Worm (Caenorhabditis elegans) whole organism, early embryonic: ENCODE results near the gene K08F4.3.

ENCODE experiments used
- B0310.2 ChIP-seq: sonication (generic microtip); optimal IDR thresholded peaks from 2 replicates; lab custom pipeline; 2016; ENCODE audit warnings: mild to moderate bottlenecking, missing genetic modification characterization, missing compliant biosample characterization
- F13C5.2 ChIP-seq: sonication (generic microtip); optimal IDR thresholded peaks from 2 replicates; lab custom pipeline; 2017; ENCODE audit warnings: mild to moderate bottlenecking, missing genetic modification characterization, inconsistent platforms, missing compliant biosample characterization
- aly-1 ChIP-seq: sonication (generic microtip); optimal IDR thresholded peaks from 2 replicates; lab custom pipeline; 2016; ENCODE audit warnings: missing genetic modification characterization, missing compliant biosample characterization
- ama-1 ChIP-seq: fragments of 150-350 bp; optimal IDR thresholded peaks from 2 replicates; lab custom pipeline; 2014
- ceh-13 ChIP-seq: fragments of 200-800 bp; sonication (Bioruptor generic); optimal IDR thresholded peaks from 2 replicates; lab custom pipeline; 2018; ENCODE audit warnings: mild to moderate bottlenecking, missing genetic modification characterization, missing compliant biosample characterization
- ceh-36 ChIP-seq: sonication (generic microtip); optimal IDR thresholded peaks from 2 replicates; lab custom pipeline; 2016; ENCODE audit warnings: missing genetic modification characterization, inconsistent platforms, missing compliant biosample characterization
- ets-7 ChIP-seq: sonication (generic microtip); optimal IDR thresholded peaks from 2 replicates; lab custom pipeline; 2016; ENCODE audit warnings: missing genotype, missing genetic modification characterization, missing compliant biosample characterization
- flt-1 ChIP-seq: fragments of 200-800 bp; sonication (Bioruptor generic); IDR thresholded peaks from 2 replicates; pipeline ENCODE4 v1.3.6; 2022; ENCODE audit warnings: missing genetic modification characterization, missing compliant biosample characterization
- hmbx-1 ChIP-seq: sonication (generic microtip); optimal IDR thresholded peaks from 2 replicates; lab custom pipeline; 2016; ENCODE audit warnings: mild to moderate bottlenecking, missing genetic modification characterization, missing compliant biosample characterization
- hmg-4 ChIP-seq: fragments of 200-800 bp; sonication (Bioruptor generic); optimal IDR thresholded peaks from 2 replicates; lab custom pipeline; 2018; ENCODE audit warnings: mild to moderate bottlenecking, missing genetic modification characterization, missing compliant biosample characterization
- hnd-1 ChIP-seq: sonication (generic microtip); optimal IDR thresholded peaks from 2 replicates; lab custom pipeline; 2016; ENCODE audit warnings: missing genetic modification characterization, missing compliant biosample characterization
- pes-1 ChIP-seq: fragments of 200-800 bp; sonication (Bioruptor generic); IDR thresholded peaks from 2 replicates; pipeline ENCODE4 v1.3.6; 2022; ENCODE audit warnings: missing genetic modification reagents, missing genetic modification characterization, missing compliant biosample characterization
- scrt-1 ChIP-seq: fragments of 200-800 bp; sonication (Bioruptor generic); IDR thresholded peaks from 2 replicates; pipeline ENCODE4 v1.3.6; 2022; ENCODE audit warnings: missing genetic modification characterization, missing compliant biosample characterization
- sea-1 ChIP-seq: fragments of 200-800 bp; sonication (Bioruptor generic); conservative IDR thresholded peaks from 2 replicates; pipeline ENCODE4 v1.3.6; 2022; ENCODE audit warnings: missing genetic modification characterization, missing compliant biosample characterization
- tbx-11 ChIP-seq: fragments of 200-800 bp; sonication (Bioruptor generic); IDR thresholded peaks from 2 replicates; pipeline ENCODE4 v1.3.6; 2022; ENCODE audit warnings: missing genetic modification characterization, missing compliant biosample characterization
- tbx-37 ChIP-seq: fragments of 200-800 bp; sonication (Bioruptor generic); conservative IDR thresholded peaks from 2 replicates; pipeline ENCODE4 v1.3.6; 2022; ENCODE audit warnings: missing genetic modification reagents, missing genetic modification characterization, missing compliant biosample characterization
- tra-4 ChIP-seq: sonication (generic microtip); optimal IDR thresholded peaks from 2 replicates; lab custom pipeline; 2017; ENCODE audit warnings: missing genetic modification characterization, missing compliant biosample characterization

The K08F4.3 gene

ce11 chrIV:10143640-10144039 lies 14.6 kb downstream of the K08F4.3 start, which contains the start of gene msp-38:
Gene msp-38 (minus strand): TSS chrIV:10143740.
- no peak for TF ChIP-seq tra-4 (tag; lab: Kevin White, UChicago)
- no peak for TF ChIP-seq pes-1
- no peak for TF ChIP-seq hmg-4
- no peak for TF ChIP-seq scrt-1 (GFP tag; lab: Robert Waterston, UW)
- no peak for TF ChIP-seq flt-1 (GFP tag; lab: Robert Waterston, UW)
- no peak for TF ChIP-seq hmbx-1 (tag; lab: Kevin White, UChicago)
- TF ChIP-seq hnd-1 = no peak
- no peak for TF ChIP-seq B0310.2 (tag; lab: Kevin White, UChicago)
- TF ChIP-seq sea-1 (GFP tag; lab: Robert Waterston, UW) = no peak
- TF ChIP-seq ets-7 (tag; lab: Kevin White, UChicago) = no peak
- TF ChIP-seq ama-1 (lab: Kevin White, UChicago) = no peak
- TF ChIP-seq aly-1 (tag; lab: Kevin White, UChicago) = no peak
- TF ChIP-seq ceh-36 = no peak
- TF ChIP-seq ceh-13 = no peak
- TF ChIP-seq tbx-11 (GFP tag; lab: Robert Waterston, UW) = no peak
- no peak for TF ChIP-seq tbx-37 (GFP tag; lab: Robert Waterston, UW)
- no peak for TF ChIP-seq F13C5.2 (tag; lab: Kevin White, UChicago)

DNA sequence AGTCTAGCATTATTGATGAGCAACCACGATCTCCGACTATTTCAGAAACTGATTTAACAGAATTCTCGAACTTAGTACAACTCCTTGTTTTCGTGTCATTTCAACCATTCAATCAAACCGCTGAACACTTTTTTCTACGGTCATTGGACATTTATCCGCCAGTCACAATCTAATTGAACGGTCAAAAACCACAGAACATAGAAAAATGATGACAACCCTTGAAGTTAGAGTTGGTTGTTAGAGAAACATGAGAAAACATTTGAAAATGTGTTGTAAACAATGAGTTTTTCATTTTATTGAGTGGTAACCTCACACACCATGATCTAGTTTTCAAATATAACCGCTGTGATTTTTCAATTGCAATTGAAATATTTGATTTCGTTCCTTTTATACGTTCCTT lies 15.4 kb downstream of the K08F4.3 start:
- TF ChIP-seq ceh-13 = no peak
- TF ChIP-seq tbx-37 (GFP tag; lab: Robert Waterston, UW) = no peak
- no peak for TF ChIP-seq ceh-36
- TF ChIP-seq ets-7 (tag; lab: Kevin White, UChicago) = no peak
- no peak for TF ChIP-seq flt-1 (GFP tag; lab: Robert Waterston, UW)
- no peak for TF ChIP-seq aly-1 (tag; lab: Kevin White, UChicago)
- no peak for TF ChIP-seq pes-1
- no peak for TF ChIP-seq hmg-4
- TF ChIP-seq tra-4 (tag; lab: Kevin White, UChicago) = no peak
- no peak for TF ChIP-seq hnd-1
- TF ChIP-seq hmbx-1 (tag; lab: Kevin White, UChicago) = no peak

- TF ChIP-seq aly-1 (tag; lab: Kevin White, UChicago) = no peak
- TF ChIP-seq F13C5.2 (tag; lab: Kevin White, UChicago) = no peak
- TF ChIP-seq B0310.2 (tag; lab: Kevin White, UChicago) = no peak
- no peak for TF ChIP-seq ama-1 (lab: Kevin White, UChicago)
- TF ChIP-seq scrt-1 (GFP tag; lab: Robert Waterston, UW) = no peak
- TF ChIP-seq pes-1 = no peak
- TF ChIP-seq hmbx-1 (tag; lab: Kevin White, UChicago) = no peak
These were observed 15.9 kb downstream of the K08F4.3 start for ce11 chrIV:10144909-10145308.

DNA sequence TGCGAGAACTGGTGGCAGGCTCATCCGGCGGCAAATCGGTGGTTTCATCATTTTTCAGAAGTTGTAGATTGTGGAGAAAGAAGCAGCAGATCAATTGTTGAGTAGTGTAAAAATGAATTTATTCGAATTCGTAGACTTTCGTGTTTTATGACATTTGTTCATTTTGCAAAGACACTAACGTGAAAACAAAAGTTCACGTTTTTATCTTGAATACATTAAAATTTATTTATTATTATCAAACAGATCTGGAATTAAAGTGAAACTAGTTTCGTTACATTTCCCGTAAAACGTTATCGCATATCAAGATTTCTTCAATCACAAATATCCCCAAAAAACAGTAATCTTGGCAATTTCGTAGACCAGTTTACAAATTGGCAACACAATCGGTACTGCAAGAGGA lies 17.8 kb downstream of the K08F4.3 start, which contains the start of gene T14G10.8:
TSS of gene T14G10.8 (minus strand) at position 101 of the 400 bp plus-strand sequence.
- TF ChIP-seq ama-1 (lab: Kevin White, UChicago) (no peak), pes-1 (no peak), hnd-1 (no peak), B0310.2 (tag; lab: Kevin White, UChicago) (no peak), hmbx-1 (tag; lab: Kevin White, UChicago) (no peak), tbx-11 (GFP tag; lab: Robert Waterston, UW) (no peak), F13C5.2 (tag; lab: Kevin White, UChicago) (no peak), sea-1 (GFP tag; lab: Robert Waterston, UW) (no peak), ceh-13 (no peak), flt-1 (GFP tag; lab: Robert Waterston, UW) (no peak), scrt-1 (GFP tag; lab: Robert Waterston, UW) (no peak), tra-4 (tag; lab: Kevin White, UChicago) (no peak), tbx-37 (GFP tag; lab: Robert Waterston, UW) (no peak), hmg-4 (no peak), ets-7 (tag; lab: Kevin White, UChicago) (no peak), ceh-36 (no peak), aly-1 (tag; lab: Kevin White, UChicago) (no peak)

ce11 chrIV:10148938-10149337 lies 19.9 kb downstream of the K08F4.3 start, which contains the start of gene pigs-1:
Gene pigs-1 (minus strand): TSS chrIV:10149038.
- TF ChIP-seq hmg-4 = no peak
- no peak for TF ChIP-seq aly-1 (tag; lab: Kevin White, UChicago)
- no peak for TF ChIP-seq B0310.2 (tag; lab: Kevin White, UChicago)
- TF ChIP-seq scrt-1 (GFP tag; lab: Robert Waterston, UW) = no peak
- no peak for TF ChIP-seq tra-4 (tag; lab: Kevin White, UChicago)
- no peak for TF ChIP-seq ama-1 (lab: Kevin White, UChicago)
- no peak for TF ChIP-seq pes-1
- TF ChIP-seq ceh-36 = no peak
- no peak for TF ChIP-seq tbx-11 (GFP tag; lab: Robert Waterston, UW)
- TF ChIP-seq flt-1 (GFP tag; lab: Robert Waterston, UW) = no peak
- no peak for TF ChIP-seq hnd-1
- TF ChIP-seq ceh-13 = no peak
- no peak for TF ChIP-seq tbx-37 (GFP tag; lab: Robert Waterston, UW)
- TF ChIP-seq ets-7 (tag; lab: Kevin White, UChicago) = no peak

ce11 chrIV:10150552-10151004 lies 21.5 kb downstream of the K08F4.3 start, which contains the start of gene tsp-12:
Gene tsp-12 (minus strand): TSS chrIV:10150602.
- TF ChIP-seq aly-1 (tag; lab: Kevin White, UChicago) (no peak), ceh-13 (no peak), hnd-1 (no peak), pes-1 (no peak), flt-1 (GFP tag; lab: Robert Waterston, UW) (no peak), hmbx-1 (tag; lab: Kevin White, UChicago) (no peak), tra-4 (tag; lab: Kevin White, UChicago) (no peak), scrt-1 (GFP tag; lab: Robert Waterston, UW) (no peak), tbx-11 (GFP tag; lab: Robert Waterston, UW) (no peak), tbx-37 (GFP tag; lab: Robert Waterston, UW) (no peak), B0310.2 (tag; lab: Kevin White, UChicago) (no peak), ama-1 (lab: Kevin White, UChicago) (no peak), ceh-36 (no peak), sea-1 (GFP tag; lab: Robert Waterston, UW) (no peak), ets-7 (tag; lab: Kevin White, UChicago) (no peak)
